Worm (Caenorhabditis elegans) whole organism, L3 larva: ENCODE measurements around the gene tax-4.

Experiments
- ceh-16 ChIP-seq: sonication (generic microtip); optimal IDR thresholded peaks from 2 replicates; lab custom pipeline; 2017; ENCODE audit warnings: missing biosample characterization, missing genetic modification characterization
- ceh-82 ChIP-seq: fragments of 150-350 bp; optimal IDR thresholded peaks from 2 replicates; lab custom pipeline; 2014; ENCODE audit warnings: missing biosample characterization, missing genetic modification characterization
- ceh-9 ChIP-seq: sonication (generic microtip); optimal IDR thresholded peaks from 2 replicates; lab custom pipeline; 2018; ENCODE audit warnings: missing biosample characterization, missing genetic modification characterization
- egl-5 ChIP-seq: fragments of 150-350 bp; optimal IDR thresholded peaks from 2 replicates; lab custom pipeline; 2017; ENCODE audit warnings: missing biosample characterization, missing genetic modification reagents, missing genetic modification characterization, inconsistent platforms
- elt-2 ChIP-seq: sonication (generic microtip); optimal IDR thresholded peaks from 2 replicates; lab custom pipeline; 2016; ENCODE audit warnings: missing genetic modification reagents, mild to moderate bottlenecking, missing genetic modification characterization, missing compliant biosample characterization
- fkh-2 ChIP-seq: fragments of 150-350 bp; optimal IDR thresholded peaks from 2 replicates; lab custom pipeline; 2014; ENCODE audit warnings: missing biosample characterization, missing genetic modification reagents, missing genetic modification characterization
- fos-1 ChIP-seq: fragments of 150-350 bp; optimal IDR thresholded peaks from 2 replicates; lab custom pipeline; 2014; ENCODE audit warnings: missing biosample characterization, missing genetic modification characterization
- lin-15B ChIP-seq: fragments of 150-350 bp; optimal IDR thresholded peaks from 2 replicates; lab custom pipeline; 2014; ENCODE audit warnings: missing biosample characterization, missing genetic modification characterization
- lin-39 ChIP-seq: fragments of 150-350 bp; optimal IDR thresholded peaks from 2 replicates; lab custom pipeline; 2018; ENCODE audit warnings: missing biosample characterization, missing genetic modification reagents, missing genetic modification characterization
- lsy-12 ChIP-seq: sonication (generic microtip); optimal IDR thresholded peaks from 2 replicates; lab custom pipeline; 2016; ENCODE audit warnings: mild to moderate bottlenecking, missing genetic modification characterization, missing compliant biosample characterization
- mdl-1 ChIP-seq: fragments of 150-350 bp; optimal IDR thresholded peaks from 2 replicates; lab custom pipeline; 2014; ENCODE audit warnings: missing biosample characterization, missing genetic modification characterization
- nfya-1 ChIP-seq: sonication (generic microtip); optimal IDR thresholded peaks from 2 replicates; lab custom pipeline; 2017; ENCODE audit warnings: missing genetic modification characterization, mild to moderate bottlenecking, missing compliant biosample characterization, antibody characterized with exemption, moderate library complexity; ENCODE audit not compliant: insufficient read depth
- nhr-12 ChIP-seq: fragments of 150-350 bp; optimal IDR thresholded peaks from 2 replicates; lab custom pipeline; 2014; ENCODE audit warnings: missing biosample characterization, missing genetic modification characterization
- nhr-25 ChIP-seq: sonication (generic microtip); optimal IDR thresholded peaks from 2 replicates; lab custom pipeline; 2017; ENCODE audit warnings: missing biosample characterization, missing genetic modification characterization
- nhr-76 ChIP-seq: fragments of 150-350 bp; sonication (generic microtip); optimal IDR thresholded peaks from 5 replicates; lab custom pipeline; 2014; ENCODE audit warnings: missing biosample characterization, missing genetic modification characterization
- pha-4 ChIP-seq: fragments of 150-350 bp; optimal IDR thresholded peaks from 2 replicates; lab custom pipeline; 2014; ENCODE audit warnings: missing biosample characterization, missing genetic modification reagents, missing genetic modification characterization
- pqm-1 ChIP-seq: fragments of 150-350 bp; optimal IDR thresholded peaks from 2 replicates; lab custom pipeline; 2017; ENCODE audit warnings: missing biosample characterization, missing genetic modification characterization, inconsistent platforms
- sea-2 ChIP-seq: fragments of 150-350 bp; sonication (generic microtip); optimal IDR thresholded peaks from 4 replicates; lab custom pipeline; 2014; ENCODE audit warnings: missing biosample characterization, missing genetic modification reagents, missing genetic modification characterization
- skn-1 ChIP-seq: fragments of 150-350 bp; optimal IDR thresholded peaks from 2 replicates; lab custom pipeline; 2014; ENCODE audit warnings: missing biosample characterization, missing genetic modification characterization
- tbx-2 ChIP-seq: sonication (generic microtip); optimal IDR thresholded peaks from 2 replicates; lab custom pipeline; 2016; ENCODE audit warnings: mild to moderate bottlenecking, missing genetic modification characterization, missing compliant biosample characterization
- zag-1 ChIP-seq: fragments of 150-350 bp; optimal IDR thresholded peaks from 2 replicates; lab custom pipeline; 2014; ENCODE audit warnings: missing biosample characterization, missing genetic modification characterization

Gene tax-4

DNA sequence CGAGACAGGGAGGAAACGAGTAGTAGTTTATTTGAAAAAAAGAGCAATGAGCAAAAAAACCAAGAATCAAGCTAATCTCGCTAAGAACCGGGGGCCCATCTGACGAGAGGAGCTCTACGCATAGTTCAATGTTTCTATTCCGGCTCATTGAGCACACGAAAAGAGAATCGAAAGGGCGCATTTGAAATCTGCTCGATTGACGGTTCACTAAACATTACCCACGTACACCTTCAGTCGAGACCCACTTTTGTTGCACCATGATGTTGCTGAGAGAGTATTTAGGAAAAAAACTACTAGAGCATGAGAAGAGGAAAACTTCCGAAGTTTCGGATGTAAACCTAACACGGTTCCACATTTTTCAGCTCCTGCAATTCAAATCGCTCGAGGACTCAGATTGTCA is 43.6 kb downstream of the tax-4 start:
- TF ChIP-seq pha-4 (tag; lab: Kevin White, UChicago) (no peak), ceh-9 (tag; lab: Kevin White, UChicago) (no peak), ceh-82 (tag; lab: Kevin White, UChicago) (no peak), egl-5 (tag; lab: Kevin White, UChicago) (no peak), fkh-2 (tag; lab: Kevin White, UChicago) (no peak), ceh-16 (tag; lab: Kevin White, UChicago) (no peak)

DNA sequence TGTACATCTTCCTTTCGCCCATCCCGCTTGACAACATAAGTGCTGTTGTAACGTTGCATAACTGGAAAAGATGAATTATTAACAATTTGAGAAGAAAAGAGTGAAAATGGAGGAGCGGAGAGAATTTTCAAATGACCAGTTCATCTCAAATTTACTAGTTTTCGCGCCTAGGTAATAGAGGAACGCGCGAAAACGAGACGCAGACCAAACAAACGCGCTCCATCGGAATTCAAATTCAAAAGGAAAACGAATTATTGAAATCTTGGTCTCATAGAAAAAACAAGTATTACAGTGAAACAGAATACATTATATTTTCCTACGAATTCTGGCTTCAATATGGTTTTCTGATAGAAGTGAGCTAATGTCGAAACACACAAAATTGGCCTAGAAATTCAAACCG is 46.8 kb downstream of the tax-4 start:
- TF ChIP-seq nhr-25 (tag; lab: Kevin White, UChicago) (peak; percentile 48), lin-39 (peak; percentile 5), tbx-2 (no peak), pha-4 (tag; lab: Kevin White, UChicago) (peak; percentile 85), lsy-12 (tag; lab: Kevin White, UChicago) (no peak), elt-2 (tag; lab: Kevin White, UChicago) (peak; percentile 10), nfya-1 (tag; lab: Kevin White, UChicago) (peak; percentile 60), pqm-1 (peak; percentile 13), lin-15B (peak; percentile 67), nhr-12 (tag; lab: Kevin White, UChicago) (no peak)

DNA sequence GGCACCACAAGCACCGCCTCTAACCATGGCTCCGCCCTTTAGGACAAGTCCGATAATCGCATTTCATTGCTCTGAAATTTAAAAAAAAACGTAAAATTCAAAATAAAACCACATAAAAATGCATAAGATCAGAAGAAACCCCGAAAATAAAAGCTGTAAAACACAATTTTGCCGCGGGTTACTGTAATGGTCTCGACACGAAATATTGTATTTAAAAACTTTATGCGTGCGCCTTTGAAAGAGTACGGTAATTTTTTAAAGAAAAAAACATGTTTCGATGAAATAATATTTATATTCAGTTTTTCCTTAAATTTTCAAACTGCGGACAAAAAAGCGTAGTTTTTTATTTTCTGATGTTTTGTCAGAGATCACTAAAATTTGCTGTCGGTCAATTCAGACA is 47.4 kb downstream of the tax-4 start, which contains the start of gene rnr-1:
Gene rnr-1 (minus strand): TSS at position 77 of the 400 bp plus-strand sequence.
- TF ChIP-seq skn-1 (tag; lab: Kevin White, UChicago), result no peak
- TF ChIP-seq fos-1 (tag; lab: Kevin White, UChicago), result no peak
- no peak for TF ChIP-seq lin-15B
- TF ChIP-seq mdl-1 (tag; lab: Kevin White, UChicago), result no peak
- TF ChIP-seq zag-1 (tag; lab: Kevin White, UChicago), result no peak

DNA sequence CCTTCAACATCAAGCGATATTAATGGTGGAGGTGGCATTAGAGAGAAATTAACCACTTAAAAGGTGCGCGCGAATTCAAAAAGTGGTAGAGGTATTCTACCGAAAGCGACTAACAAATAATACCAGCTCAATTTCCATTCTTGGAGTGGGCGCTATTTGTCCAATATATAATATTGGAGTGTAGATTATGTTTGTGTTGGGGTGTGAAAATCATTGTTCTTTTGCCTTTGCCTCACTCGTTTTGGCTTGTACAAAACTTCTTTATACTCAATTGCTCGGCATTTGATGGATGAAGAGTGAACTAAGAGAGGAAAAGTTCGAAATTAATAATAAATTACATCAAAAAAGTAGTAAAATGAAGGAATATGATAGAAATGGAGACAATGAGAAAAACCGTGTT is 49.8 kb downstream of the tax-4 start, which contains the start of gene T23G5.3:
Gene T23G5.3 (minus strand): TSS at position 101 of the 400 bp plus-strand sequence.
- TF ChIP-seq ceh-16 (tag; lab: Kevin White, UChicago) (no peak), nfya-1 (tag; lab: Kevin White, UChicago) (no peak), sea-2 (no peak), pha-4 (tag; lab: Kevin White, UChicago) (no peak), nhr-76 (tag; lab: Kevin White, UChicago) (no peak), ceh-82 (tag; lab: Kevin White, UChicago) (no peak)
- TF ChIP-seq, all 47 proteins: peak for 0
